Fruit fly (Drosophila melanogaster): Measurements from ENCODE around the gene Rrp1.

The Rrp1 gene

dm6 chr2L:2972439-2972936 is at the start of gene Rrp1, which contains the start of gene gammaTub23C (continued):
- peak; percentile 89 for TF ChIP-seq topi (GFP tag; optimal IDR thresholded peaks at IDR 0.05)
- peak; percentile 87 for TF ChIP-seq Ets96B (tag; optimal IDR thresholded peaks at IDR 0.05)
- peak; percentile 88 for TF ChIP-seq Lpt (GFP tag; optimal IDR thresholded peaks at IDR 0.05)
- TF ChIP-seq fd85E (GFP tag; optimal IDR thresholded peaks at IDR 0.05), result no peak
- TF ChIP-seq CG16779 (tag; optimal IDR thresholded peaks at IDR 0.05), result no peak
- peak; percentile 90 for TF ChIP-seq CG11762 (GFP tag; optimal IDR thresholded peaks at IDR 0.05; ENCODE audit: insufficient read depth)
- TF ChIP-seq Ets21C (GFP tag; optimal IDR thresholded peaks at IDR 0.05), result peak; percentile 80
- TF ChIP-seq CG7368 (GFP tag; optimal IDR thresholded peaks at IDR 0.05), result no peak

dm6 chr2L:3018212-3018611 is 45.9 kb upstream of the Rrp1 start, which contains the start of the genes CG17224 and CG17264:
Gene CG17224 (minus strand): TSS chr2L:3018308.
Gene CG17264 (plus strand): TSS chr2L:3018508.
- no peak for TF ChIP-seq achi (GFP tag; optimal IDR thresholded peaks at IDR 0.05)
- TF ChIP-seq svp (GFP tag), result peak; percentile 83

- TF ChIP-seq Hr39 (GFP tag; optimal IDR thresholded peaks at IDR 0.05), result peak; percentile 48
- TF ChIP-seq ss (GFP tag; optimal IDR thresholded peaks at IDR 0.05), result peak in 1 of 2 experiments; percentile 9
- peak; percentile 35 for TF ChIP-seq CG34406 (GFP tag; optimal IDR thresholded peaks at IDR 0.05)
- peak; percentile 62 for TF ChIP-seq pdm3 (GFP tag; optimal IDR thresholded peaks at IDR 0.05)
- TF ChIP-seq CG6808 (GFP tag; optimal IDR thresholded peaks at IDR 0.05), result no peak
- no peak for TF ChIP-seq Blimp-1 (GFP tag; optimal IDR thresholded peaks at IDR 0.05)
- TF ChIP-seq CG32006 (GFP tag; optimal IDR thresholded peaks at IDR 0.05), result peak; percentile 86
- TF ChIP-seq CG10669 (GFP tag; optimal IDR thresholded peaks at IDR 0.05), result no peak
- no peak for TF ChIP-seq fd85E (GFP tag; optimal IDR thresholded peaks at IDR 0.05)
- peak; percentile 64 for TF ChIP-seq Gug (GFP tag; IDR thresholded peaks at IDR 0.05)
- peak; percentile 83 for TF ChIP-seq Hr4 (GFP tag; optimal IDR thresholded peaks at IDR 0.05)
- peak; percentile 43 for TF ChIP-seq lz (GFP tag; optimal IDR thresholded peaks at IDR 0.05)
- no peak for TF ChIP-seq Met (GFP tag; optimal IDR thresholded peaks at IDR 0.05)
- no peak for TF ChIP-seq OdsH (GFP tag; optimal IDR thresholded peaks at IDR 0.05)
- no peak for TF ChIP-seq Hr38 (GFP tag; optimal IDR thresholded peaks at IDR 0.05)
- TF ChIP-seq svp (GFP tag), result peak; percentile 42
- no peak for TF ChIP-seq CG9139 (GFP tag; optimal IDR thresholded peaks at IDR 0.05)
- peak; percentile 33 for TF ChIP-seq CG3032 (tag; optimal IDR thresholded peaks at IDR 0.05)
- TF ChIP-seq CG11762 (GFP tag; optimal IDR thresholded peaks at IDR 0.05; ENCODE audit: insufficient read depth), result peak; percentile 37
- TF ChIP-seq salr (GFP tag; optimal IDR thresholded peaks at IDR 0.05), result peak in 1 of 2 experiments; percentile 61
- TF ChIP-seq acj6 (GFP tag; optimal IDR thresholded peaks at IDR 0.05), result no peak
- peak; percentile 12 for TF ChIP-seq vri (GFP tag; optimal IDR thresholded peaks at IDR 0.05)
- no peak for TF ChIP-seq Smox (GFP tag; optimal IDR thresholded peaks at IDR 0.05)
- TF ChIP-seq CG6854 (GFP tag; optimal IDR thresholded peaks at IDR 0.05), result no peak
- no peak for TF ChIP-seq fkh (GFP tag; optimal IDR thresholded peaks at IDR 0.05)
- TF ChIP-seq Sox102F (GFP tag; optimal IDR thresholded peaks at IDR 0.05), result peak; percentile 39
- TF ChIP-seq CG31627 (GFP tag; optimal IDR thresholded peaks at IDR 0.05), result peak; percentile 37
- TF ChIP-seq CG16779 (tag; optimal IDR thresholded peaks at IDR 0.05), result peak; percentile 18
- TF ChIP-seq topi (GFP tag; optimal IDR thresholded peaks at IDR 0.05), result peak; percentile 54
- no peak for TF ChIP-seq CG7368 (GFP tag; optimal IDR thresholded peaks at IDR 0.05)
- no peak for TF ChIP-seq spab (GFP tag; optimal IDR thresholded peaks at IDR 0.05)
- TF ChIP-seq CG8319 (GFP tag; optimal IDR thresholded peaks at IDR 0.05), result no peak
- TF ChIP-seq Eip75B (GFP tag; optimal IDR thresholded peaks at IDR 0.05), result peak; percentile 41
- peak; percentile 62; the same call in 1 of the 2 replicates for TF ChIP-seq CG11294 (GFP tag; IDR thresholded peaks at IDR 0.05)
- TF ChIP-seq achi (GFP tag; optimal IDR thresholded peaks at IDR 0.05), result peak; percentile 58
- peak; percentile 53 for TF ChIP-seq esn (GFP tag; optimal IDR thresholded peaks at IDR 0.05)
- TF ChIP-seq Eip78C (GFP tag), result peak; percentile 86
- TF ChIP-seq net (GFP tag; optimal IDR thresholded peaks at IDR 0.05), result peak; percentile 67
- peak; percentile 38 for TF ChIP-seq dsx (GFP tag; optimal IDR thresholded peaks at IDR 0.05; ENCODE audit: poor library complexity, severe bottlenecking)
- TF ChIP-seq Sox15 (GFP tag; optimal IDR thresholded peaks at IDR 0.05), result no peak
- TF ChIP-seq CG1621 (tag; optimal IDR thresholded peaks at IDR 0.05), result peak; percentile 21
- peak; percentile 24 for TF ChIP-seq cyc (GFP tag; optimal IDR thresholded peaks at IDR 0.05)
- peak; percentile 42 for TF ChIP-seq CG8632 (GFP tag; optimal IDR thresholded peaks at IDR 0.05)
Observed at dm6 chr2L:3012780-3013179, 40.5 kb upstream of the Rrp1 start.

Data from whole organism, prepupa.